Worm (Caenorhabditis elegans): ENCODE data around the gene sra-31.

DNA sequence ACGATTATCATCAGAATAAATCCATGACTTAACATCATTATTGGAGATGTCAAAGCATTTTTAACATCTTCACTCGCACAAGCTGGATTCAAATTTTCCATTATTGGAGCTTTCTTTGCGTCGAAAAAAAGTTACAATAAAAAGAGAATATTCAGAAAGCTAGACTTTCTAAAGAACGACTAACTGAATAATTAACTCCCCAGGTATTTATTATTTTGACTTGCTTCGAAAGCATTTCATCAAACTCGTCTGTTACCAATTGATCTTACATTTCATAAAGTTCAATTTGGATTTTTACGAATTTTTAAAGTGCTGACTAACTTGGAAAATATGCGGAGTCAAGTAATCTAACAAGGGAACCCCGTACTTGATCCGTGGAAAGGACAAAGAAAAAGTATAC lies 2.6 kb downstream of the sra-31 start, which contains the start of gene sra-29:
- TF ChIP-seq snpc-4 (GFP tag; optimal IDR thresholded peaks at IDR 0.05), result no peak
- TF ChIP-seq snpc-4 (tag; optimal IDR thresholded peaks at IDR 0.05), result no peak
- TF ChIP-seq dpl-1 (GFP tag; optimal IDR thresholded peaks at IDR 0.05), result no peak
- no peak for TF ChIP-seq snpc-1.1 (tag; optimal IDR thresholded peaks at IDR 0.05; ENCODE audit: insufficient read depth)
- TF ChIP-seq atf-7 (tag; optimal IDR thresholded peaks at IDR 0.05), result no peak
- TF ChIP-seq dpff-1 (tag; optimal IDR thresholded peaks at IDR 0.05), result no peak
- TF ChIP-seq gei-17 (GFP tag; optimal IDR thresholded peaks at IDR 0.05), result no peak
- TF ChIP-seq K11D2.4 (GFP tag; IDR thresholded peaks at IDR 0.05), result no peak
- no peak for TF ChIP-seq C17E4.6 (GFP tag; IDR thresholded peaks at IDR 0.05)
- TF ChIP-seq aptf-2 (GFP tag; conservative IDR thresholded peaks at IDR 0.05), result no peak
